Worm (Caenorhabditis elegans): ENCODE results near the gene F07C6.4.

ce11 chrIV:12831609-12832500, 26.1 kb downstream of the F07C6.4 start:
- TF ChIP-seq dao-5 (tag; optimal IDR thresholded peaks at IDR 0.05) (no peak), W03F9.2 (tag; optimal IDR thresholded peaks at IDR 0.05) (peak; percentile 42), him-1 (tag; optimal IDR thresholded peaks at IDR 0.05) (no peak)

Measured in whole organism, L4/young adult.